Comparison of ENCODE assay signal across 4 fruit fly cellular contexts in the genomic region with DNA sequence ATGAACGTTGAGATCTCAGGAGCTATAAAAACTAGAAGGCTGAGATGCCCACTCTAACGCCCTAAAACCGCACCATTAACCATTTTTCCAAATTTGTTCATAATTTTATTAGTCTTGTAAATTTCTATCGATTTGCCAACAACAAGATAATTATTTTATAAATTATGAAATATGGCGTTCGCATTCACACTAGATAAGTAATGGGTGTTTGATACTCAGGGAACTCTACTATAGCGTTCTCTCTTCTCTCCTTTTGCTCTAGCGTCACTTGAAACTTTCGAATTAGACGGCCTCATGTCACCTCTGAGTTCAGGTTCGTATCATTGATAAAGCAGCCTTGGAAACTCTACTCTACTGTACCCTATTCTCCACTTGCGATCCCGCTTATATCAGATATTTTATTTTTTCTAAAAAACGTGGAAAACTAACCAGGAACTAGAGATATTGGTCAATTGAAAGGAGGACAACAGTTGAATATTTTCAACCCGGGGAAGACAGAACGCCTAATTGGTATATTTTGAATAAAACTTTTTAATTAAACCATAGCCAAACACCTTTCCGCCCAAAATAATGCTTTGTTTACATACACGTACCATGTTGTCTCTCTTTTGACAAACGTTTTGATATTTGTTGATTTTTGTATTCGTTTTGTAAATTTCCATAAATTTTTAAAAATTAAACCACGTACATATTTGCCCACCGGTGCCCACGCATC.
A peak's percentile ranks its signal among the peaks of the same experiment; 100 is the strongest.
TF ChIP-seq lines count a peak whose summit lies in the region.

No protein-coding gene starts in this region.

- peak; percentile 87 for TF ChIP-seq CTCF in whole organism, embryonic (GFP tag; optimal IDR thresholded peaks at IDR 0.05; lab: Kevin White, UChicago)

TF ChIP-seq in whole organism, adult, 20 proteins besides CTCF, POLR2A, EP300 and RAD21:
- TF ChIP-seq CG12768 (GFP tag; optimal IDR thresholded peaks at IDR 0.05; lab: Kevin White, UChicago), result no peak
- peak; percentile 27 for TF ChIP-seq CG14711 (tag; optimal IDR thresholded peaks at IDR 0.05; lab: Kevin White, UChicago)

TF ChIP-seq in whole organism, embryonic, 481 proteins besides CTCF, POLR2A, EP300 and RAD21 (continues in another document):
- TF ChIP-seq corto (GFP tag; optimal IDR thresholded peaks at IDR 0.05; lab: Kevin White, UChicago) (no peak), eve (GFP tag; optimal IDR thresholded peaks at IDR 0.05; lab: Kevin White, UChicago) (peak in 1 of 2 experiments; percentile 42), E2f2 (GFP tag; IDR thresholded peaks at IDR 0.05; lab: Robert Waterston, UW) (peak; percentile 13; the same call in 1 of the 2 replicates), Opbp (GFP tag; IDR thresholded peaks at IDR 0.05; lab: Robert Waterston, UW; ENCODE audit: partially characterized antibody) (0 out of 3 replicates have a peak, but pooled peaks have one; percentile 25), CG4854 (GFP tag; optimal IDR thresholded peaks at IDR 0.05; lab: Kevin White, UChicago) (no peak), tna (GFP tag; IDR thresholded peaks at IDR 0.05; lab: Robert Waterston, UW; ENCODE audit: partially characterized antibody) (0 out of 2 replicates have a peak, but pooled peaks have one; percentile 6), Lhr (GFP tag; optimal IDR thresholded peaks at IDR 0.05; lab: Kevin White, UChicago) (peak; percentile 50), CG17186 (GFP tag; optimal IDR thresholded peaks at IDR 0.05; lab: Kevin White, UChicago) (no peak), gfzf (GFP tag; optimal IDR thresholded peaks at IDR 0.05; lab: Kevin White, UChicago) (peak; percentile 36), exex (tag; optimal IDR thresholded peaks at IDR 0.05; lab: Kevin White, UChicago) (peak; percentile 55), Myb (GFP tag; optimal IDR thresholded peaks at IDR 0.05; lab: Kevin White, UChicago) (peak; percentile 47), ftz-f1 (GFP tag; optimal IDR thresholded peaks at IDR 0.05; lab: Kevin White, UChicago) (peak; percentile 64), CG6791 (GFP tag; IDR thresholded peaks at IDR 0.05; lab: Robert Waterston, UW; ENCODE audit: partially characterized antibody) (peak; percentile 38; the same call in 1 of the 3 replicates), sens (GFP tag; lab: Kevin White, UChicago) (peak; percentile 25), insv (GFP tag; optimal IDR thresholded peaks at IDR 0.05; lab: Kevin White, UChicago) (peak in 1 of 2 experiments; percentile 47), CG2199 (GFP tag; IDR thresholded peaks at IDR 0.05; lab: Robert Waterston, UW) (peak; percentile 82), Med (GFP tag; lab: Kevin White, UChicago) (peak; percentile 72), CG15514 (GFP tag; optimal IDR thresholded peaks at IDR 0.05; lab: Kevin White, UChicago) (peak; percentile 60), Nf-YA (GFP tag; IDR thresholded peaks at IDR 0.05; lab: Robert Waterston, UW) (no peak), CG2116 (GFP tag; optimal IDR thresholded peaks at IDR 0.05; lab: Kevin White, UChicago) (peak; percentile 47), Gsc (GFP tag; IDR thresholded peaks at IDR 0.05; lab: Robert Waterston, UW) (no peak), Poxn (GFP tag; IDR thresholded peaks at IDR 0.05; lab: Robert Waterston, UW) (no peak), CG33213 (GFP tag; optimal IDR thresholded peaks at IDR 0.05; lab: Kevin White, UChicago) (peak; percentile 18), CG6854 (GFP tag; optimal IDR thresholded peaks at IDR 0.05; lab: Kevin White, UChicago) (no peak)

TF ChIP-seq in whole organism, prepupa, 60 proteins besides CTCF, POLR2A, EP300 and RAD21:
- TF ChIP-seq CG1621 (tag; optimal IDR thresholded peaks at IDR 0.05; lab: Kevin White, UChicago) (no peak), ss (GFP tag; optimal IDR thresholded peaks at IDR 0.05; lab: Kevin White, UChicago) (no peak), fd85E (GFP tag; optimal IDR thresholded peaks at IDR 0.05; lab: Kevin White, UChicago) (no peak), Hr4 (GFP tag; optimal IDR thresholded peaks at IDR 0.05; lab: Kevin White, UChicago) (peak; percentile 3)

TF ChIP-seq in whole organism, wandering third instar larva, 38 proteins besides CTCF, POLR2A, EP300 and RAD21:
- TF ChIP-seq Hr78 (GFP tag; optimal IDR thresholded peaks at IDR 0.05; lab: Kevin White, UChicago) (no peak), usp (GFP tag; optimal IDR thresholded peaks at IDR 0.05; lab: Kevin White, UChicago) (no peak), Dfd (GFP tag; optimal IDR thresholded peaks at IDR 0.05; lab: Kevin White, UChicago) (peak; percentile 84), CrebA (GFP tag; optimal IDR thresholded peaks at IDR 0.05; lab: Kevin White, UChicago; ENCODE audit: borderline replicate concordance) (no peak), pan (optimal IDR thresholded peaks at IDR 0.05; lab: Kevin White, UChicago) (no peak), ey (GFP tag; optimal IDR thresholded peaks at IDR 0.05; lab: Kevin White, UChicago) (no peak), Hnf4 (GFP tag; optimal IDR thresholded peaks at IDR 0.05; lab: Kevin White, UChicago) (no peak), woc (GFP tag; optimal IDR thresholded peaks at IDR 0.05; lab: Kevin White, UChicago) (no peak), lola (GFP tag; optimal IDR thresholded peaks at IDR 0.05; lab: Kevin White, UChicago) (no peak), Vsx2 (GFP tag; optimal IDR thresholded peaks at IDR 0.05; lab: Kevin White, UChicago; ENCODE audit: partially characterized antibody) (no peak), Myc (optimal IDR thresholded peaks at IDR 0.05; lab: Kevin White, UChicago) (peak; percentile 17)
